Worm (Caenorhabditis elegans): Measurements from ENCODE around the gene C35B1.7.
"Not testable (repeated sequence)": the region's sequence is repeated elsewhere in the genome, so short reads cannot be mapped to it uniquely, and the experiment has no call there.

The C35B1.7 gene

DNA sequence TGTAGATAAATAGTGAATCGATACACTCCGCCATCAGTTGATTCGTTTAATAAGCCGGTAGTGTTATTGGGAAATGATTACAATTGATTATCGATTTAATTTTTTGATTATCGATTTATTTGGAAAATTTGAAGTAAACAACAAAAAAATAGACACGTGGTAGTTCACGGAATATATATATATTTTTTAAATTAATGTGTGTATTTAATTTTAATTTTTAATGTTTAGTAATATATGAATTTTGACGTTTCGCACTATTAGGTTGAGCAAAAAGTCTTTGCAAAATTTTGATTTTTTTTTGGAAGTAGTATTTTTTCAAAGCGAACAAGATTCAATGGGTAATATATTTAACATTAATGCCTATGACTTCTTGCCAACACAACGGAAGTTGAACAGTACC lies 34.1 kb downstream of the C35B1.7 start, which contains the start of gene F49F1.12:
TSS of gene F49F1.12 (minus strand) at position 101 of the 400 bp plus-strand sequence.
- not testable (repeated sequence) for TF ChIP-seq ceh-31 (tag; optimal IDR thresholded peaks at IDR 0.05); nhr-11 (tag; optimal IDR thresholded peaks at IDR 0.05); K09A11.1 (tag; optimal IDR thresholded peaks at IDR 0.05; ENCODE audit: insufficient read depth)

DNA sequence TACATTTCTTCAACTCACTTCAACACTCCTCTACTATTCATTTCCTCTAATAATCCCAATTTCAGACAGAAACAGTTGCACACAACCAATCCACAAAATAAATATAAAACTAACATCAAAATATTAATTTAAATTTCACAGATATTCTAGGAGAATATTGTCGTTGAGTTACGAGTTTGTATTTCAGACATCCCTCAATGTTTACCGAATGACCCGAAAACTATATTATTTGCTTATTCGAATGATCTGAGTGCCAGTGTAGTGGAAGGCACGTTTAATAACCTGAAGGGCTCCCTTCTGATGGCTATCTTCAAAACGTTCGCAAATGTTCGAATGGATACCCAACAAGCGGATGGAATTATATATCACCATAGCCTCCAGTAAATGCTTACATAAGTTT lies 35.9 kb downstream of the C35B1.7 start, which contains the start of gene R07C12.3:
TSS of gene R07C12.3 (plus strand) at position 301 of the 400 bp plus-strand sequence.
- TF ChIP-seq ceh-14 (tag; optimal IDR thresholded peaks at IDR 0.05) (no peak), ceh-19 (GFP tag; optimal IDR thresholded peaks at IDR 0.05) (no peak), T23F11.4 (GFP tag; optimal IDR thresholded peaks at IDR 0.05) (no peak), pag-3 (tag; optimal IDR thresholded peaks at IDR 0.05; ENCODE audit: borderline replicate concordance) (no peak), hlh-30 (tag; optimal IDR thresholded peaks at IDR 0.05; ENCODE audit: insufficient read depth) (no peak), nhr-11 (tag; optimal IDR thresholded peaks at IDR 0.05) (no peak), zip-5 (tag; optimal IDR thresholded peaks at IDR 0.05) (no peak), eyg-1 (tag; optimal IDR thresholded peaks at IDR 0.05) (no peak), pqm-1 (tag; optimal IDR thresholded peaks at IDR 0.05) (no peak), ref-2 (tag; optimal IDR thresholded peaks at IDR 0.05) (no peak), rnt-1 (tag; optimal IDR thresholded peaks at IDR 0.05) (no peak), elt-2 (tag; optimal IDR thresholded peaks at IDR 0.05) (no peak), ztf-16 (tag; optimal IDR thresholded peaks at IDR 0.05) (no peak), syd-9 (tag; optimal IDR thresholded peaks at IDR 0.05) (no peak)

DNA sequence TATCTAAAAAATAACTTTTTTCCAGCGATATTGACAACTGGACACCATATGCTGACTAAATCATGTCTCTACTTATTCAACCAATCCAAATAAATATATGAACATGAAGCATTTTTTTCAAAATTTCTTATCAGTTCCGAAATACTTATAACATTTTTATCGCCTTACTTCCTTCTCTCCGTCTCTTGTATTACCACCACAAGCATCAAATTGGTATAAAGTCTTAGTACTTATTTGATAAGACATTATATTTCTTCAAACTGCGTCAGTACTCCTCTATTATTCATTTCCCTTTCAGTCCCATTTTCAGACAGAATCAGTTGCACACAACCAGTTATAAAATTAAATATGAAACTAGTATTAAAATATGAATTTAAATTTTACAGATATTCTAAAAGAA lies 39.0 kb downstream of the C35B1.7 start:
- no peak for TF ChIP-seq lin-11 (tag; optimal IDR thresholded peaks at IDR 0.05)
- peak; percentile 47 for TF ChIP-seq elt-2 (tag; optimal IDR thresholded peaks at IDR 0.05)
- TF ChIP-seq pqm-1 (tag; optimal IDR thresholded peaks at IDR 0.05): no peak
- TF ChIP-seq Y22D7AL.16 (tag; optimal IDR thresholded peaks at IDR 0.05): no peak

ce11 chrIV:4150138-4150537 lies 41.3 kb downstream of the C35B1.7 start:
- no peak for TF ChIP-seq fkh-10 (GFP tag; optimal IDR thresholded peaks at IDR 0.05)
- no peak for TF ChIP-seq ztf-16 (tag; optimal IDR thresholded peaks at IDR 0.05)
- no peak for TF ChIP-seq nhr-232 (tag; optimal IDR thresholded peaks at IDR 0.05)
- no peak for TF ChIP-seq ahr-1 (tag; optimal IDR thresholded peaks at IDR 0.05)
- no peak for TF ChIP-seq hlh-15 (tag; optimal IDR thresholded peaks at IDR 0.05)
- no peak for TF ChIP-seq hlh-30 (tag; optimal IDR thresholded peaks at IDR 0.05; ENCODE audit: insufficient read depth)
- TF ChIP-seq zip-5 (tag; optimal IDR thresholded peaks at IDR 0.05): no peak
- no peak for TF ChIP-seq dve-1 (tag; optimal IDR thresholded peaks at IDR 0.05)
- no peak for TF ChIP-seq che-1 (tag; optimal IDR thresholded peaks at IDR 0.05)
- no peak for TF ChIP-seq ceh-19 (GFP tag; optimal IDR thresholded peaks at IDR 0.05)
- no peak for TF ChIP-seq unc-86 (tag; optimal IDR thresholded peaks at IDR 0.05)
- TF ChIP-seq syd-9 (tag; optimal IDR thresholded peaks at IDR 0.05): no peak

- no peak for TF ChIP-seq ama-1 (optimal IDR thresholded peaks at IDR 0.05)
- TF ChIP-seq ceh-22 (tag; optimal IDR thresholded peaks at IDR 0.05): no peak
- TF ChIP-seq ceh-14 (tag; optimal IDR thresholded peaks at IDR 0.05): no peak
- TF ChIP-seq lim-6 (tag; optimal IDR thresholded peaks at IDR 0.05): no peak
- no peak for TF ChIP-seq nhr-11 (tag; optimal IDR thresholded peaks at IDR 0.05)
- no peak for TF ChIP-seq ceh-24 (tag; optimal IDR thresholded peaks at IDR 0.05)
- TF ChIP-seq syd-9 (tag; optimal IDR thresholded peaks at IDR 0.05): no peak
- TF ChIP-seq ceh-34 (tag; optimal IDR thresholded peaks at IDR 0.05): no peak
- no peak for TF ChIP-seq fax-1 (tag; optimal IDR thresholded peaks at IDR 0.05)
- no peak for TF ChIP-seq tbx-7 (tag; optimal IDR thresholded peaks at IDR 0.05)
- no peak for TF ChIP-seq eyg-1 (tag; optimal IDR thresholded peaks at IDR 0.05)
- no peak for TF ChIP-seq pax-1 (tag; optimal IDR thresholded peaks at IDR 0.05)
These were observed 43.3 kb downstream of the C35B1.7 start, which contains the start of the genes K08D10.10 and R07C12.1 for ce11 chrIV:4152143-4152542. TSS of gene K08D10.10 (plus strand) at chrIV:4152235. TSS of gene R07C12.1 (plus strand) at chrIV:4152456.

DNA sequence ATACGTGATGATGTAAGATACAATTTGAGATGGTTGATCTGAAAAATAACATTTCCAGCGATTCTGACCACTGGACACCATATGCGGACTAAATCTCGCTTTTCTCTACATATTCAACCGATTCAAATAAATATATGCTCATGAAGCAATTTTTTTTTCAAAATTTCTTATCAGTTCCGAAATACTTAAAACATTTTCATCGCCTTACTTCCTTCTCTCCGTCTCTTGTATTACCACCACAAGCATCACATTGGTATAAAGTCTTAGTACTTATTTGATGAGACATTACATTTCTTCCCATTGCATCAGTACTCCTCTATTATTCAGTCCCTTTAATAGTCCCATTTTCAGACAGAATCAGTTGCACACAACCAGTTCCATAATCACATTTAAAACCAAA lies 45.8 kb downstream of the C35B1.7 start, which contains the start of gene K08D10.14:
TSS of gene K08D10.14 (plus strand) at position 301 of the 400 bp plus-strand sequence.
- TF ChIP-seq gmeb-2 (tag; optimal IDR thresholded peaks at IDR 0.05): no peak
- TF ChIP-seq ceh-31 (tag; optimal IDR thresholded peaks at IDR 0.05): no peak
- TF ChIP-seq K09A11.1 (tag; optimal IDR thresholded peaks at IDR 0.05; ENCODE audit: insufficient read depth): no peak
- TF ChIP-seq F13H6.1 (tag; optimal IDR thresholded peaks at IDR 0.05): no peak
- no peak for TF ChIP-seq T23F11.4 (GFP tag; optimal IDR thresholded peaks at IDR 0.05)
- no peak for TF ChIP-seq tbx-7 (tag; optimal IDR thresholded peaks at IDR 0.05)
- no peak for TF ChIP-seq zip-5 (tag; optimal IDR thresholded peaks at IDR 0.05)
